Fruit fly (Drosophila melanogaster): Measurements from ENCODE around the gene Nek2.

Gene Nek2

dm6 chrX:7934679-7935078 lies 43.2 kb upstream of the Nek2 start, which contains the start of gene RpS14b (continued):
- TF ChIP-seq pros (GFP tag; optimal IDR thresholded peaks at IDR 0.05) = no peak
- peak; percentile 70 for TF ChIP-seq odd (GFP tag; optimal IDR thresholded peaks at IDR 0.05)
- TF ChIP-seq sd (tag; optimal IDR thresholded peaks at IDR 0.05) = peak; percentile 21
- TF ChIP-seq CG7271 (tag; optimal IDR thresholded peaks at IDR 0.05) = peak; percentile 28
- TF ChIP-seq chn (GFP tag; optimal IDR thresholded peaks at IDR 0.05) = peak; percentile 45
- TF ChIP-seq NC2α (GFP tag; optimal IDR thresholded peaks at IDR 0.05) = no peak
- peak; percentile 76 for TF ChIP-seq CG10543 (GFP tag; optimal IDR thresholded peaks at IDR 0.05)
- TF ChIP-seq CG14014 (GFP tag; IDR thresholded peaks at IDR 0.05) = peak; percentile 60; the same call in 1 of the 2 replicates
- TF ChIP-seq CG18764 (GFP tag; optimal IDR thresholded peaks at IDR 0.05) = peak; percentile 31
- TF ChIP-seq sisA (GFP tag; IDR thresholded peaks at IDR 0.05) = peak; percentile 24; the same call in 1 of the 2 replicates
- peak; percentile 37 for TF ChIP-seq CG12769 (tag; optimal IDR thresholded peaks at IDR 0.05)
- TF ChIP-seq ci (GFP tag; IDR thresholded peaks at IDR 0.05) = peak; percentile 91
- peak; percentile 78 for TF ChIP-seq Opbp (GFP tag; IDR thresholded peaks at IDR 0.05; ENCODE audit: partially characterized antibody)
- peak; percentile 40; the same call in 1 of the 4 replicates for TF ChIP-seq Gug (GFP tag; IDR thresholded peaks at IDR 0.05)
- TF ChIP-seq prd (optimal IDR thresholded peaks at IDR 0.05) = no peak
- TF ChIP-seq prd (GFP tag; IDR thresholded peaks at IDR 0.05) = peak; percentile 41; the same call in 1 of the 3 replicates
- TF ChIP-seq CG11247 (GFP tag; IDR thresholded peaks at IDR 0.05) = peak; percentile 73
- TF ChIP-seq B-H2 (GFP tag; optimal IDR thresholded peaks at IDR 0.05) = peak; percentile 87
- TF ChIP-seq seq (GFP tag; IDR thresholded peaks at IDR 0.05) = no peak; the same call in 1 of the 2 replicates
- TF ChIP-seq Dip3 (GFP tag; optimal IDR thresholded peaks at IDR 0.05) = peak; percentile 57
- TF ChIP-seq Deaf1 (tag; optimal IDR thresholded peaks at IDR 0.05) = peak; percentile 7
- TF ChIP-seq CG9727 (GFP tag; optimal IDR thresholded peaks at IDR 0.05) = peak; percentile 74
- TF ChIP-seq YL-1 (GFP tag; optimal IDR thresholded peaks at IDR 0.05) = peak; percentile 90
- peak; percentile 47 for TF ChIP-seq CG6813 (GFP tag; optimal IDR thresholded peaks at IDR 0.05)
- peak; percentile 62 for TF ChIP-seq CG17912 (GFP tag; optimal IDR thresholded peaks at IDR 0.05)
- TF ChIP-seq zen (tag; optimal IDR thresholded peaks at IDR 0.05) = peak; percentile 25
- peak; percentile 17 for TF ChIP-seq CG2712 (tag; optimal IDR thresholded peaks at IDR 0.05)
- TF ChIP-seq ash1 (GFP tag; optimal IDR thresholded peaks at IDR 0.05) = peak; percentile 59
- TF ChIP-seq Dad (GFP tag; optimal IDR thresholded peaks at IDR 0.05) = peak; percentile 45
- TF ChIP-seq CG15011 (GFP tag; optimal IDR thresholded peaks at IDR 0.05) = peak; percentile 31
- no peak for TF ChIP-seq z (GFP tag; IDR thresholded peaks at IDR 0.05)
- TF ChIP-seq ham (GFP tag; IDR thresholded peaks at IDR 0.05) = no peak; the same call in 1 of the 2 replicates
- TF ChIP-seq CG9817 (tag; optimal IDR thresholded peaks at IDR 0.05) = peak; percentile 58
- TF ChIP-seq bigmax (GFP tag; optimal IDR thresholded peaks at IDR 0.05) = peak; percentile 6
- TF ChIP-seq sc (optimal IDR thresholded peaks at IDR 0.05) = no peak
- peak; percentile 8 for TF ChIP-seq sc (GFP tag; optimal IDR thresholded peaks at IDR 0.05)
- peak; percentile 30 for TF ChIP-seq maf-S (GFP tag; optimal IDR thresholded peaks at IDR 0.05)
- TF ChIP-seq btn (GFP tag; optimal IDR thresholded peaks at IDR 0.05) = peak; percentile 7
- no peak for TF ChIP-seq CG16779 (GFP tag; IDR thresholded peaks at IDR 0.05)
- no peak for TF ChIP-seq peb (GFP tag; IDR thresholded peaks at IDR 0.05)
- TF ChIP-seq CG17186 (GFP tag; optimal IDR thresholded peaks at IDR 0.05) = peak; percentile 90
- TF ChIP-seq CrebB (tag; optimal IDR thresholded peaks at IDR 0.05) = peak; percentile 72
- peak; percentile 25; the same call in 1 of the 3 replicates for TF ChIP-seq CG7357 (GFP tag; IDR thresholded peaks at IDR 0.05)
- peak; percentile 31 for TF ChIP-seq fu2 (GFP tag; optimal IDR thresholded peaks at IDR 0.05)
- no peak for TF ChIP-seq jumu (GFP tag; optimal IDR thresholded peaks at IDR 0.05)
- peak; percentile 53 for TF ChIP-seq Ptx1 (GFP tag; IDR thresholded peaks at IDR 0.05)
- TF ChIP-seq abd-A (tag; optimal IDR thresholded peaks at IDR 0.05) = no peak
- peak; percentile 56 for TF ChIP-seq CG12219 (GFP tag; optimal IDR thresholded peaks at IDR 0.05)
- peak; percentile 90 for TF ChIP-seq CG12659 (GFP tag; optimal IDR thresholded peaks at IDR 0.05)
- peak; percentile 51; the same call in 1 of the 2 replicates for TF ChIP-seq CG32767 (GFP tag; IDR thresholded peaks at IDR 0.05)
- TF ChIP-seq fd64A (GFP tag; optimal IDR thresholded peaks at IDR 0.05) = peak; percentile 33

Measured in whole organism, embryonic.